Worm (Caenorhabditis elegans) whole organism, late embryonic: ENCODE results near the gene syd-9.

Experiments
- C08G9.2 ChIP-seq: sonication (generic microtip); optimal IDR thresholded peaks from 2 replicates; lab custom pipeline; 2016; ENCODE audit warnings: mild to moderate bottlenecking, missing genetic modification characterization, moderate library complexity, missing compliant biosample characterization
- F13H6.1 ChIP-seq: sonication (generic microtip); optimal IDR thresholded peaks from 2 replicates; lab custom pipeline; 2016; ENCODE audit warnings: missing genetic modification characterization, missing compliant biosample characterization
- K09A11.1 ChIP-seq: sonication (generic microtip); optimal IDR thresholded peaks from 2 replicates; lab custom pipeline; 2017; ENCODE audit warnings: antibody characterized with exemption, mild to moderate bottlenecking, missing genetic modification characterization, missing compliant biosample characterization; ENCODE audit not compliant: insufficient read depth
- T23F11.4 ChIP-seq: fragments of 200-800 bp; sonication (Bioruptor generic); optimal IDR thresholded peaks from 2 replicates; lab custom pipeline; 2018; ENCODE audit warnings: mild to moderate bottlenecking, missing genetic modification characterization, missing compliant biosample characterization
- Y22D7AL.16 ChIP-seq: sonication (generic microtip); optimal IDR thresholded peaks from 2 replicates; lab custom pipeline; 2016; ENCODE audit warnings: missing genetic modification characterization, missing compliant biosample characterization
- ama-1 ChIP-seq: fragments of 150-350 bp; optimal IDR thresholded peaks from 2 replicates; lab custom pipeline; 2014
- ceh-14 ChIP-seq: sonication (generic microtip); optimal IDR thresholded peaks from 2 replicates; lab custom pipeline; 2016; ENCODE audit warnings: missing genotype, missing genetic modification characterization, missing compliant biosample characterization
- ceh-19 ChIP-seq: fragments of 200-800 bp; sonication (Bioruptor generic); optimal IDR thresholded peaks from 2 replicates; lab custom pipeline; 2018; ENCODE audit warnings: mild to moderate bottlenecking, missing genetic modification characterization, missing compliant biosample characterization
- ceh-24 ChIP-seq: sonication (generic microtip); optimal IDR thresholded peaks from 2 replicates; lab custom pipeline; 2016; ENCODE audit warnings: mild to moderate bottlenecking, missing genetic modification characterization, missing compliant biosample characterization
- ceh-31 ChIP-seq: sonication (generic microtip); optimal IDR thresholded peaks from 2 replicates; lab custom pipeline; 2016; ENCODE audit warnings: missing genetic modification characterization, missing compliant biosample characterization
- ceh-48 ChIP-seq: sonication (generic microtip); optimal IDR thresholded peaks from 2 replicates; lab custom pipeline; 2016; ENCODE audit warnings: missing genetic modification characterization, inconsistent platforms, missing compliant biosample characterization
- ceh-6 ChIP-seq: fragments of 200-800 bp; sonication (Bioruptor generic); optimal IDR thresholded peaks from 2 replicates; lab custom pipeline; 2018; ENCODE audit warnings: mild to moderate bottlenecking, missing genetic modification characterization, missing compliant biosample characterization
- ceh-9 ChIP-seq: sonication (generic microtip); optimal IDR thresholded peaks from 2 replicates; lab custom pipeline; 2016; ENCODE audit warnings: mild to moderate bottlenecking, missing genetic modification characterization, inconsistent platforms, missing compliant biosample characterization
- che-1 ChIP-seq: sonication (generic microtip); optimal IDR thresholded peaks from 2 replicates; lab custom pipeline; 2016; ENCODE audit warnings: mild to moderate bottlenecking, missing genetic modification characterization, missing compliant biosample characterization
- dmd-4 ChIP-seq: sonication (generic microtip); optimal IDR thresholded peaks from 2 replicates; lab custom pipeline; 2016; ENCODE audit warnings: borderline replicate concordance, missing genetic modification characterization, missing compliant biosample characterization
- dve-1 ChIP-seq: sonication (generic microtip); optimal IDR thresholded peaks from 2 replicates; lab custom pipeline; 2017; ENCODE audit warnings: antibody characterized with exemption, mild to moderate bottlenecking, missing genetic modification characterization, missing compliant biosample characterization
- fkh-10 ChIP-seq: fragments of 150-350 bp; optimal IDR thresholded peaks from 2 replicates; lab custom pipeline; 2014; ENCODE audit warnings: missing biosample characterization, missing genetic modification reagents, missing genetic modification characterization
- hlh-13 ChIP-seq: fragments of 200-800 bp; sonication (Bioruptor generic); optimal IDR thresholded peaks from 2 replicates; lab custom pipeline; 2018; ENCODE audit warnings: mild to moderate bottlenecking, missing genetic modification characterization, missing compliant biosample characterization
- hlh-30 ChIP-seq: sonication (generic microtip); optimal IDR thresholded peaks from 2 replicates; lab custom pipeline; 2017; ENCODE audit warnings: antibody characterized with exemption, missing genetic modification characterization, missing compliant biosample characterization; ENCODE audit not compliant: insufficient read depth
- hlh-6 ChIP-seq: sonication (generic microtip); optimal IDR thresholded peaks from 2 replicates; lab custom pipeline; 2016; ENCODE audit warnings: missing genotype, missing genetic modification characterization, missing compliant biosample characterization
- hlh-8 ChIP-seq: sonication (generic microtip); optimal IDR thresholded peaks from 2 replicates; lab custom pipeline; 2016; ENCODE audit warnings: missing genotype, missing genetic modification characterization, missing compliant biosample characterization
- lim-6 ChIP-seq: sonication (generic microtip); optimal IDR thresholded peaks from 2 replicates; lab custom pipeline; 2016; ENCODE audit warnings: missing genetic modification characterization, missing compliant biosample characterization
- mec-3 ChIP-seq: sonication (generic microtip); optimal IDR thresholded peaks from 2 replicates; lab custom pipeline; 2016; ENCODE audit warnings: borderline replicate concordance, missing genetic modification characterization, missing compliant biosample characterization
- nfya-1 ChIP-seq: sonication (generic microtip); optimal IDR thresholded peaks from 2 replicates; lab custom pipeline; 2017; ENCODE audit warnings: missing genetic modification characterization, mild to moderate bottlenecking, missing compliant biosample characterization, antibody characterized with exemption, moderate library complexity
- nhr-232 ChIP-seq: sonication (generic microtip); optimal IDR thresholded peaks from 2 replicates; lab custom pipeline; 2016; ENCODE audit warnings: missing genetic modification characterization, missing compliant biosample characterization
- npax-4 ChIP-seq: sonication (generic microtip); optimal IDR thresholded peaks from 2 replicates; lab custom pipeline; 2016; ENCODE audit warnings: missing genetic modification characterization, missing compliant biosample characterization
- odd-2 ChIP-seq: sonication (generic microtip); optimal IDR thresholded peaks from 2 replicates; lab custom pipeline; 2017; ENCODE audit warnings: antibody characterized with exemption, mild to moderate bottlenecking, missing genetic modification characterization, missing compliant biosample characterization
- pag-3 ChIP-seq: sonication (generic microtip); optimal IDR thresholded peaks from 2 replicates; lab custom pipeline; 2016; ENCODE audit warnings: missing compliant biosample characterization, missing genetic modification characterization, borderline replicate concordance
- pha-2 ChIP-seq: sonication (generic microtip); optimal IDR thresholded peaks from 2 replicates; lab custom pipeline; 2017; ENCODE audit warnings: mild to moderate bottlenecking, missing genetic modification characterization, missing compliant biosample characterization
- pqm-1 ChIP-seq: sonication (generic microtip); optimal IDR thresholded peaks from 2 replicates; lab custom pipeline; 2016; ENCODE audit warnings: missing genetic modification characterization, missing compliant biosample characterization
- sdc-2 ChIP-seq: sonication (generic microtip); optimal IDR thresholded peaks from 2 replicates; lab custom pipeline; 2016; ENCODE audit warnings: missing genotype, missing genetic modification characterization, missing compliant biosample characterization
- sox-2 ChIP-seq: fragments of 200-800 bp; sonication (Bioruptor generic); IDR thresholded peaks from 2 replicates; pipeline ENCODE4 v1.3.6; 2022; ENCODE audit warnings: missing genetic modification reagents, missing genetic modification characterization, missing compliant biosample characterization
- sox-4 ChIP-seq: sonication (generic microtip); optimal IDR thresholded peaks from 2 replicates; lab custom pipeline; 2017; ENCODE audit warnings: mild to moderate bottlenecking, missing genetic modification characterization, inconsistent platforms, missing compliant biosample characterization
- syd-9 ChIP-seq: sonication (generic microtip); optimal IDR thresholded peaks from 2 replicates; lab custom pipeline; 2016; ENCODE audit warnings: mild to moderate bottlenecking, missing genetic modification characterization, moderate library complexity, missing compliant biosample characterization
- unc-86 ChIP-seq: sonication (generic microtip); optimal IDR thresholded peaks from 2 replicates; lab custom pipeline; 2016; ENCODE audit warnings: missing genetic modification characterization, missing compliant biosample characterization

syd-9 gene

ce11 chrX:7204175-7204574, 13.7 kb upstream of the syd-9 start:
- TF ChIP-seq dve-1 (tag; lab: Kevin White, UChicago) (no peak), mec-3 (no peak), T23F11.4 (GFP tag; lab: Kevin White, UChicago) (no peak), hlh-8 (no peak), npax-4 (tag; lab: Kevin White, UChicago) (no peak), dmd-4 (tag; lab: Kevin White, UChicago) (no peak), lim-6 (no peak), ceh-48 (tag; lab: Kevin White, UChicago) (no peak), ama-1 (lab: Kevin White, UChicago) (no peak), Y22D7AL.16 (tag; lab: Kevin White, UChicago) (no peak), unc-86 (tag; lab: Kevin White, UChicago) (no peak), K09A11.1 (tag; lab: Kevin White, UChicago) (no peak), syd-9 (tag; lab: Kevin White, UChicago) (no peak), ceh-9 (no peak), pag-3 (tag; lab: Kevin White, UChicago) (no peak)

ce11 chrX:7205195-7205594, 12.7 kb upstream of the syd-9 start, which contains the start of gene C55B6.5:
TSS of gene C55B6.5 (minus strand) at chrX:7205295.
- TF ChIP-seq hlh-30 (tag; lab: Kevin White, UChicago), result no peak
- TF ChIP-seq hlh-13 (GFP tag; lab: Kevin White, UChicago), result no peak
- TF ChIP-seq sdc-2 (tag; lab: Kevin White, UChicago), result no peak
- TF ChIP-seq ceh-6 (GFP tag; lab: Kevin White, UChicago), result no peak
- TF ChIP-seq nhr-232, result no peak
- no peak for TF ChIP-seq sox-4 (tag; lab: Kevin White, UChicago)
- no peak for TF ChIP-seq npax-4 (tag; lab: Kevin White, UChicago)
- TF ChIP-seq nfya-1 (tag; lab: Kevin White, UChicago), result no peak

ce11 chrX:7206419-7206818, 11.5 kb upstream of the syd-9 start, which contains the start of gene ZK867.2:
TSS of gene ZK867.2 (plus strand) at chrX:7206719.
- TF ChIP-seq ceh-24, result no peak
- TF ChIP-seq ceh-19 (GFP tag; lab: Kevin White, UChicago), result no peak
- no peak for TF ChIP-seq hlh-8
- TF ChIP-seq pqm-1, result no peak
- TF ChIP-seq ceh-31 (tag; lab: Kevin White, UChicago), result no peak
- no peak for TF ChIP-seq fkh-10 (GFP tag; lab: Kevin White, UChicago)
- TF ChIP-seq C08G9.2 (tag; lab: Kevin White, UChicago), result no peak
- no peak for TF ChIP-seq sox-4 (tag; lab: Kevin White, UChicago)
- TF ChIP-seq pha-2 (tag; lab: Kevin White, UChicago), result no peak
- no peak for TF ChIP-seq syd-9 (tag; lab: Kevin White, UChicago)
- TF ChIP-seq ceh-14, result no peak
- TF ChIP-seq sox-2 (GFP tag; lab: Robert Waterston, UW), result no peak
- no peak for TF ChIP-seq T23F11.4 (GFP tag; lab: Kevin White, UChicago)
- TF ChIP-seq che-1 (tag; lab: Kevin White, UChicago), result no peak
- TF ChIP-seq F13H6.1 (tag; lab: Kevin White, UChicago), result no peak

ce11 chrX:7209151-7209550, 8.7 kb upstream of the syd-9 start:
- TF ChIP-seq odd-2 (no peak), ceh-31 (tag; lab: Kevin White, UChicago) (peak; percentile 22), hlh-6 (tag; lab: Kevin White, UChicago) (no peak)
